Fruit fly (Drosophila melanogaster): ENCODE data around the gene Or22a.

Gene Or22a

DNA sequence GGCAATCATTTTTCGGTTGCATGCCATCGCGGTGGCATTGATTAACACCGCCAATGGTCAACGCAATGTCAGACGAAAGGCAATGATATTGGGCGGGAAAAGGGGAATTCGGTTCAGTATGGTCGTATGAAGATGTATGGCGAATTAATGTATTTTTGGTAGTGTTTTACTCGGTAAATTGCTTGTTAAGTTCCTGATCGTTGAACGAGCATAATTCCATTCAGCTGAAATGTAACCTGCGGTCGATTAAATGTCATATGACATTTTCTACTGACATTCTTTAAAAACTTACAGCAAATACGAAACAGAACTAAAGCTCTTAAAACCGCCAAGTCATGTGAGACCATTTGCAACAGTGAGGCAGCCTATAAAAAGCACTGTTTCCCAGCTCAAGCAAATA lies at the start of gene Or22a:
TSS of gene Or22a (plus strand) at position 301 of the 400 bp plus-strand sequence.
- TF ChIP-seq Ets98B (GFP tag; IDR thresholded peaks at IDR 0.05): no peak
- TF ChIP-seq CG10348 (GFP tag; IDR thresholded peaks at IDR 0.05): no peak
- TF ChIP-seq CG4496 (GFP tag; IDR thresholded peaks at IDR 0.05): no peak
- TF ChIP-seq CG34367 (tag; optimal IDR thresholded peaks at IDR 0.05): no peak
- no peak for TF ChIP-seq rn (GFP tag; IDR thresholded peaks at IDR 0.05)
- no peak for TF ChIP-seq CG8301 (tag; optimal IDR thresholded peaks at IDR 0.05)
- TF ChIP-seq fd96Ca (GFP tag; IDR thresholded peaks at IDR 0.05): no peak
- TF ChIP-seq Pif1B (GFP tag; optimal IDR thresholded peaks at IDR 0.05): no peak
- TF ChIP-seq CG17806 (tag; optimal IDR thresholded peaks at IDR 0.05): no peak
- no peak for TF ChIP-seq EcR (GFP tag; optimal IDR thresholded peaks at IDR 0.05)
- TF ChIP-seq D1 (tag; optimal IDR thresholded peaks at IDR 0.05): no peak
- no peak for TF ChIP-seq CG9948 (tag; optimal IDR thresholded peaks at IDR 0.05)
- TF ChIP-seq Snoo (tag; optimal IDR thresholded peaks at IDR 0.05): no peak
- TF ChIP-seq CG8159 (tag; optimal IDR thresholded peaks at IDR 0.05): no peak
- no peak for TF ChIP-seq CG13204 (GFP tag; optimal IDR thresholded peaks at IDR 0.05)
- no peak for TF ChIP-seq CG32121 (GFP tag; IDR thresholded peaks at IDR 0.05)

dm6 chr2L:1470772-1471171 lies 49.5 kb upstream of the Or22a start:
- peak; percentile 40; the same call in 1 of the 2 replicates for TF ChIP-seq Ets98B (GFP tag; IDR thresholded peaks at IDR 0.05)
- no peak for TF ChIP-seq CG32121 (GFP tag; IDR thresholded peaks at IDR 0.05)
- TF ChIP-seq Pif1B (GFP tag; optimal IDR thresholded peaks at IDR 0.05): peak; percentile 78
- TF ChIP-seq CG13204 (GFP tag; optimal IDR thresholded peaks at IDR 0.05): peak; percentile 12
- TF ChIP-seq CG17806 (tag; optimal IDR thresholded peaks at IDR 0.05): peak; percentile 86
- no peak for TF ChIP-seq D1 (tag; optimal IDR thresholded peaks at IDR 0.05)
- TF ChIP-seq gl (tag; optimal IDR thresholded peaks at IDR 0.05): peak; percentile 64
- TF ChIP-seq CG10348 (GFP tag; IDR thresholded peaks at IDR 0.05): no peak
- TF ChIP-seq EcR (GFP tag; optimal IDR thresholded peaks at IDR 0.05): no peak
- peak; percentile 86 for TF ChIP-seq CG8159 (tag; optimal IDR thresholded peaks at IDR 0.05)
- TF ChIP-seq fd96Ca (GFP tag; IDR thresholded peaks at IDR 0.05): peak; percentile 50; the same call in 1 of the 3 replicates
- peak; percentile 70 for TF ChIP-seq Snoo (tag; optimal IDR thresholded peaks at IDR 0.05)
- peak; percentile 56 for TF ChIP-seq CG8301 (tag; optimal IDR thresholded peaks at IDR 0.05)
- TF ChIP-seq Pif1A (GFP tag; optimal IDR thresholded peaks at IDR 0.05): peak; percentile 77
- TF ChIP-seq CG34367 (tag; optimal IDR thresholded peaks at IDR 0.05): peak; percentile 80
- TF ChIP-seq CG15710 (tag; optimal IDR thresholded peaks at IDR 0.05): peak; percentile 78
- TF ChIP-seq CG9948 (tag; optimal IDR thresholded peaks at IDR 0.05): peak; percentile 78
- peak; percentile 60 for TF ChIP-seq CG14655 (GFP tag; optimal IDR thresholded peaks at IDR 0.05)
- TF ChIP-seq CG4496 (GFP tag; IDR thresholded peaks at IDR 0.05): peak; percentile 76
- no peak; the same call in 1 of the 2 replicates for TF ChIP-seq CG12605 (GFP tag; IDR thresholded peaks at IDR 0.05)
- TF ChIP-seq rn (GFP tag; IDR thresholded peaks at IDR 0.05): peak; percentile 31; the same call in 1 of the 2 replicates

dm6 chr2L:1473427-1473826 lies 46.9 kb upstream of the Or22a start:
- no peak for TF ChIP-seq CG8301 (tag; optimal IDR thresholded peaks at IDR 0.05)
- TF ChIP-seq gl (tag; optimal IDR thresholded peaks at IDR 0.05): no peak
- no peak for TF ChIP-seq CG10348 (GFP tag; IDR thresholded peaks at IDR 0.05)
- TF ChIP-seq Pif1B (GFP tag; optimal IDR thresholded peaks at IDR 0.05): no peak
- no peak for TF ChIP-seq CG32121 (GFP tag; IDR thresholded peaks at IDR 0.05)
- TF ChIP-seq CG34367 (tag; optimal IDR thresholded peaks at IDR 0.05): no peak
- no peak for TF ChIP-seq CG12605 (GFP tag; IDR thresholded peaks at IDR 0.05)
- no peak for TF ChIP-seq fd96Ca (GFP tag; IDR thresholded peaks at IDR 0.05)
- peak; percentile 45 for TF ChIP-seq CG15710 (tag; optimal IDR thresholded peaks at IDR 0.05)
- no peak for TF ChIP-seq rn (GFP tag; IDR thresholded peaks at IDR 0.05)
- TF ChIP-seq Ets98B (GFP tag; IDR thresholded peaks at IDR 0.05): no peak
- TF ChIP-seq D1 (tag; optimal IDR thresholded peaks at IDR 0.05): no peak
- peak; percentile 33 for TF ChIP-seq CG17806 (tag; optimal IDR thresholded peaks at IDR 0.05)
- TF ChIP-seq CG4496 (GFP tag; IDR thresholded peaks at IDR 0.05): peak; percentile 16; the same call in 1 of the 3 replicates
- TF ChIP-seq CG13204 (GFP tag; optimal IDR thresholded peaks at IDR 0.05): no peak
- TF ChIP-seq Snoo (tag; optimal IDR thresholded peaks at IDR 0.05): peak; percentile 64
- no peak for TF ChIP-seq CG14655 (GFP tag; optimal IDR thresholded peaks at IDR 0.05)
- no peak for TF ChIP-seq CG9948 (tag; optimal IDR thresholded peaks at IDR 0.05)
- peak; percentile 35 for TF ChIP-seq Pif1A (GFP tag; optimal IDR thresholded peaks at IDR 0.05)
- no peak for TF ChIP-seq EcR (GFP tag; optimal IDR thresholded peaks at IDR 0.05)
- peak; percentile 60 for TF ChIP-seq CG8159 (tag; optimal IDR thresholded peaks at IDR 0.05)

DNA sequence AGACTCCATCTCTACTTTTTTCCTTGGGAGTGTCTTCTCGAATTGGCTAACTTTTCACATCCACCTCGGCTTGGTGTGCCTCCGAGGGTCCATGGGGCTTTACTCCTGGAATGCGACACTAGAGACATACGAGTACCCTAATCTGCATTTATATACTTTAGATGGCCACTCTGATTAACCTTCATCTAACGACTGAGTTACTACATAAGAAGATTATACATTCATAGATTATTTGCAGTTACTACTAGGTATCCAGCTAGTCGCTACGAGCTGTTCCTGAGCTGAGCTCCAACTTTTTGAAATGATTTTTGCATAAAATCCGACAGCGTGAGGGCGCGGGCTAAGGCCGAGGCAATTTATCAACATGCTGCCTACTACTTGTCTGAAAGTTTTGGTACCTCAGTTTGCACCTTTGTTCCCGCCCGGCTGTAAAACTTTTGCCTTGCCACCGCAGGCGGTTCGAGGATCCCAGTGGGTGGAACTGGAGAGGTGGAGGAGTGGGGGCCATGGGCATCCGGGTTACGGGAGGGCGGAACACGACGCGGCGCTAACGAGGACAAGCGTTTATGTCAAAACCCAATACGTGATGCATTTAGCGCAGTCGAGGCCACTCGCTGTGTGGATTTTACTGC lies 43.3 kb upstream of the Or22a start:
- TF ChIP-seq CG15710 (tag; optimal IDR thresholded peaks at IDR 0.05) (peak; percentile 11), CG34367 (tag; optimal IDR thresholded peaks at IDR 0.05) (no peak), D1 (tag; optimal IDR thresholded peaks at IDR 0.05) (no peak), CG14655 (GFP tag; optimal IDR thresholded peaks at IDR 0.05) (no peak), CG9948 (tag; optimal IDR thresholded peaks at IDR 0.05) (peak; percentile 7), CG8159 (tag; optimal IDR thresholded peaks at IDR 0.05) (no peak), CG17806 (tag; optimal IDR thresholded peaks at IDR 0.05) (peak; percentile 3), Pif1B (GFP tag; optimal IDR thresholded peaks at IDR 0.05) (no peak), gl (tag; optimal IDR thresholded peaks at IDR 0.05) (no peak), CG8301 (tag; optimal IDR thresholded peaks at IDR 0.05) (no peak), EcR (GFP tag; optimal IDR thresholded peaks at IDR 0.05) (no peak), Ets98B (GFP tag; IDR thresholded peaks at IDR 0.05) (no peak), rn (GFP tag; IDR thresholded peaks at IDR 0.05) (no peak), Pif1A (GFP tag; optimal IDR thresholded peaks at IDR 0.05) (peak; percentile 42)

- TF ChIP-seq Pif1B (GFP tag; optimal IDR thresholded peaks at IDR 0.05) (no peak), CG34367 (tag; optimal IDR thresholded peaks at IDR 0.05) (no peak), CG10348 (GFP tag; IDR thresholded peaks at IDR 0.05) (no peak), CG8301 (tag; optimal IDR thresholded peaks at IDR 0.05) (peak; percentile 26), Snoo (tag; optimal IDR thresholded peaks at IDR 0.05) (no peak), Ets98B (GFP tag; IDR thresholded peaks at IDR 0.05) (no peak), EcR (GFP tag; optimal IDR thresholded peaks at IDR 0.05) (no peak), CG15710 (tag; optimal IDR thresholded peaks at IDR 0.05) (no peak), Pif1A (GFP tag; optimal IDR thresholded peaks at IDR 0.05) (no peak), CG14655 (GFP tag; optimal IDR thresholded peaks at IDR 0.05) (peak; percentile 45), CG9948 (tag; optimal IDR thresholded peaks at IDR 0.05) (no peak), CG32121 (GFP tag; IDR thresholded peaks at IDR 0.05) (no peak), CG12605 (GFP tag; IDR thresholded peaks at IDR 0.05) (no peak), CG17806 (tag; optimal IDR thresholded peaks at IDR 0.05) (no peak), rn (GFP tag; IDR thresholded peaks at IDR 0.05) (no peak), gl (tag; optimal IDR thresholded peaks at IDR 0.05) (no peak)
Measured at dm6 chr2L:1478488-1478887, 41.8 kb upstream of the Or22a start.
